Fruit fly (Drosophila melanogaster): ENCODE measurements around the gene CG42764.
A peak's percentile ranks its signal among the peaks of the same experiment; 100 is the strongest.

CG42764 gene

DNA sequence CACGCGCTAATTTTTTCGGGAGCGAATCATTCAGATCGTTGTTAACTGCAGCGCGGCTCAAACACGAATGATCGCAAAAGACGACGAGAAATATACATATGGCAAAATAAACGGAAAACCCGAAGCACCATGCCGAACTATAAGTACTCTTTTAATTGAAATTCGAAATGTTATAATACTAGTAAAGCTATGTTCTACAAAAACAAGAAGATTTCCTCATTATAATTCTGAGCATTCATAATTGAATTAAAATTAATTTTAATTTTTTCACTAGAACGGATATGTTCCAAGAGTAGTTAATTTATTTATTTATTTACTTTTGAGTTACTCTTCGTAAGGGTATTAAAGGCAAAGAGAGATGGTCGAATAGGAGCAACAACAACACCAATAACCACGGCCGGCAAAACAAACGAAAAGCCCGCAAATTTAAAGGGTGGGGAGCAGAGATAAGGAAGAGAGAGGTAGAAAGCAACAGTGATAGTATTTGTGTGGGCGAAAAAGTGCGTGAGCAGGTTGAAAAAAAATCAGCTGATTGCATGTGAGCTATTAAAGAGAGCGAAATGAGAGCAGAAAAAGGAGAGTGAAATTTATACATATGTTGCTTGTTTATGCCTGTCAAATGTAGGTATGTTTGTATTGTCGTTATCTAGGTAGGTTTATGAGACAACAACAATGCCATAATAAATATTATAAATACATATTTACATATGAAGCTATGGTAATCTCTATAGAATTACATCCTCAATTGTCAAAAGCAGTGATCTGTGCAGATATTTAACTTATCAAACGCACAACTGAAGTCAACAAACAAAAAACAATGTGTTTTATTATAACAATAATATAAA, 27.8 kb upstream of the CG42764 start:
- TF ChIP-seq CTCF (optimal IDR thresholded peaks at IDR 0.05) = no peak
- TF ChIP-seq CG8478 (optimal IDR thresholded peaks at IDR 0.05) = no peak

dm6 chr3L:20491525-20492132, 25.8 kb upstream of the CG42764 start, which contains the start of gene ND-39:
Gene ND-39, plus strand, starts transcription at chr3L:20492082.
- TF ChIP-seq CG8478 (optimal IDR thresholded peaks at IDR 0.05) = no peak
- no peak for TF ChIP-seq CTCF (optimal IDR thresholded peaks at IDR 0.05)

DNA sequence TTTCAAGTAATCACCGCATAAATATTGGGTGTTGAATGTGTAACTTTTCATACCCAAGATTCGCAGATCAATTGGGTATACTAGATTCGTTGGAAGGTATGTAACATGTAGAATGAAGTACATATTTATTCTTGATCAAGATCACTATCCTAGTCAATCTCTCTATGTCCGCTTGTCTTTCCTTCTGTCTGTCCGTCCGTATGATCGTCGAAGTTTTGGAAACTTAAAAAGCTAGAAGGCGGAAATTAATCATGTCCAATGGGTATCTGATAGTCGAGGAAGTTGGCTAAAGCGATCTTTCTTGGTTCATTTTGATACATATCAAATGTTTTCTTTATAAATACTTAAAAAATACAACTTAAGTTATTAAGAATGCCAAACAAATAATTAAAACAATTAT, 21.8 kb upstream of the CG42764 start:
- TF ChIP-seq CG8478 (optimal IDR thresholded peaks at IDR 0.05) (no peak), CTCF (optimal IDR thresholded peaks at IDR 0.05) (no peak)

DNA sequence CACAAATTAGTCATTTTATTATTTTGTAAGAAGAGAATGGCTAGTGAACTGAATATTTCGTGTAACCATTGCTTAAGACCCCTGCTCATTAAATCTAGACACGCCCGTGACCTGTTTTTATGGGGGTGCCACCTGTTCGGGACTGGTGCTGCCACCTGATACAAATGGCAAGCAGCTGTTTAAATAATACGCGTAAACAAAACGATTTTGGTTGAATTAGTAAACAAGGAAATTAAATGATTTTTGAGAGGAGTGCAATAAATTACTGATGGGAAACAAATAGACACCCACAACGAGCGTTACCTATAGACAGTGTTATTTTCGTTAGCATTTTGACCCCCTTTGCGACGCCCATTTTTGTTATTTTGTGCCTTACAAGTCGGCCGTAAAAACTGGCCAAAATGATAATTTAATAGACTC, 9.0 kb upstream of the CG42764 start:
- TF ChIP-seq CG8478 (optimal IDR thresholded peaks at IDR 0.05) (no peak), CTCF (optimal IDR thresholded peaks at IDR 0.05) (no peak)

DNA sequence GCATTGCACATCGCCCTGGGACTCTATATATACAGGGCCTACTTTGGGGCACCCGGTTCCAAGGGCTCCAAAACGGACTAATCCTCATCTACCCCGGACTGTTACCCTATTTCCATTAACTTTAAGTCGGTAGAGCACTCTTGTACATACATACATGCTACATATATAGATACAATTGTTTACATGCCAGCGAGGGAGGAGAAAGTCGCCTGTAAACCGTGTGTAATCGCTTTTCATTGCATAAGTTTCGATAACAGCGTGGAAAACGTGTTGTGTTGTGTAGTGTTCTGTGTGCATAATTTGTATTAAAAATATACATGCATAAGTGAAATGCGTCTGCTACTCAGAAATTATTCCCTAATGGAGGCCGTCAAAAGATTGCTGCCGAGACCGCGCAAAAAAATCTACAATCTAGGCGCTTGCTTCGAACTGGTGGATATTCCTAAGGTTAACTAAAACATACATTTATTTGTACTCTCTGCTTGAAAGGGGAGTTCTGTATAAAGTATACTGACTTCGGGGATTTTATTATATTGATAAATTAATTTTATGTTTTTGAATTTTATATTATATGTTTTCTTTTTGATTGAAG, 8.5 kb upstream of the CG42764 start, which contains the start of gene isoQC:
Gene isoQC (plus strand): TSS at position 270 of the 592 bp plus-strand sequence.
- TF ChIP-seq CG8478 (optimal IDR thresholded peaks at IDR 0.05) = no peak
- TF ChIP-seq CTCF (optimal IDR thresholded peaks at IDR 0.05) = no peak

- TF ChIP-seq CG8478 (optimal IDR thresholded peaks at IDR 0.05) = no peak
- TF ChIP-seq CTCF (optimal IDR thresholded peaks at IDR 0.05) = no peak
These were observed 7.4 kb upstream of the CG42764 start, which contains the start of the genes CG32428 and CG5969 for dm6 chr3L:20473021-20473799. Gene CG32428, minus strand, starts transcription at chr3L:20473723. Gene CG5969, plus strand, starts transcription at chr3L:20473783.

- no peak for TF ChIP-seq CG8478 (optimal IDR thresholded peaks at IDR 0.05)
- TF ChIP-seq CTCF (optimal IDR thresholded peaks at IDR 0.05) = no peak
These were observed 6.8 kb upstream of the CG42764 start for dm6 chr3L:20472607-20473006.

dm6 chr3L:20471499-20472313, 5.9 kb upstream of the CG42764 start:
- TF ChIP-seq CG8478 (optimal IDR thresholded peaks at IDR 0.05) (no peak), CTCF (optimal IDR thresholded peaks at IDR 0.05) (no peak)

DNA sequence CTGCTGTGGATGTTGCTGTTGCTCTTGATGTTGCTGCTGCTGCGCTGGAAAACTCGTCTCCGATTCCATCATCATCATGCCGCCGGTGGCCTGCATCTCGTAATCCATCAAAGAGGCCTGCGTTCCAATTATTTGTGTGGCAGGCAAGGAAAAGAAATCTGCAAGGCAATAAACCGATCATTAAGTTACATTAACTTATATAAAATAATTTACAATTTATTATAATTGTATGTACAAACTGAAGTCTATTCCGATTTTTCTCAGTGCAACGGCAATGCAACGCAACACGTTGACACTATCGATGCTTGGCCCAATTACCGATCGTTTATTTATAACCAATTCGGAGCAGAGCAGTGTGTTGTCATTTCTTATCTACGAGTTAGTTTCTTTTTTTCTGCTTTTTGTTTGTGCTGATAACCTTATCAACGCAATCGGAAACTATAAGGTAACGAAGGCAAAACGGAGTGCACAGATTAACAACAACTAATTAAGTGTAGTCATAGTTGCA, 5.2 kb upstream of the CG42764 start:
- TF ChIP-seq CG8478 (optimal IDR thresholded peaks at IDR 0.05) (no peak), CTCF (optimal IDR thresholded peaks at IDR 0.05) (no peak)

DNA sequence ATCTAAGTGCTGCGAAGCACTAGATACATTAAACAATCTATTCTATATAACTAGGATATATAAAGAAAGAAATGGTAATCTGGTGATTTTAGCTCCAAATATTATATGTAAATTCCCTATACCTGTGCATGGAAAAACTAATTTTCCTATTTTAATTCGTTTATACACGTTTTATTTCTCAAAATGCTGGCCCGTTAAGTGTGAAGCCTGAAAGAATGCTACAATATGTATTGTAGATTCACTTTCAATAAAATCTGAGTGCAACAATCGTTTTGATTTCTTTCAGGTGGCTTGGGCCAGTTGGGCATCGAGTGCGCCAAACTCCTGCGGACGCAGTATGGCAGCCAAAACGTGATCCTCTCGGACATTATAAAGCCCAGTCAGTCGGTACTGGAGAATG, 1.6 kb upstream of the CG42764 start:
- TF ChIP-seq CG8478 (optimal IDR thresholded peaks at IDR 0.05) (no peak), CTCF (optimal IDR thresholded peaks at IDR 0.05) (no peak)

dm6 chr3L:20466599-20466998, 758 bp upstream of the CG42764 start, which contains the start of gene Tdh:
Gene Tdh, plus strand, starts transcription at chr3L:20466944.
- no peak for TF ChIP-seq CTCF (optimal IDR thresholded peaks at IDR 0.05)
- no peak for TF ChIP-seq CG8478 (optimal IDR thresholded peaks at IDR 0.05)

DNA sequence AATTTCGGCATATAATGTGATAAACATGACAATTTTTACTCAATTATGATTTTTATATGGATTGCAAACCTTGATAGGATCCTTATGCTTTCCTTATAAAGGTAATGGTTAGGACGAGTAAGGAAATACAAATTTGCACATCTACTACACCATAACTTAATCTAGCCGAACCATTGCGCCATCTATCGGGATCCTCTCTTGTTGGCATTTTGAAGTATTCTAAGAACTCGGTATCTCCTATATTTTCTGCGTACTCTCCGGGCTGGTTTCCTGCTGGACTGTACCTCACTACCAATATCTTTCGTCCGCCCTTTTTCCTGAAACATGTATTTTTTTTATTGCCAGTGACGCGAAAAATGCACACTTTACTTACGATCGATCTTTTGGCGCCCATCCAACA, 1.2 kb downstream of the CG42764 start, which contains the start of gene atk:
Gene atk (minus strand): TSS at position 186 of the 400 bp plus-strand sequence.
- peak; percentile 59 to 60 for TF ChIP-seq CTCF (optimal IDR thresholded peaks at IDR 0.05)
- no peak for TF ChIP-seq CG8478 (optimal IDR thresholded peaks at IDR 0.05)

DNA sequence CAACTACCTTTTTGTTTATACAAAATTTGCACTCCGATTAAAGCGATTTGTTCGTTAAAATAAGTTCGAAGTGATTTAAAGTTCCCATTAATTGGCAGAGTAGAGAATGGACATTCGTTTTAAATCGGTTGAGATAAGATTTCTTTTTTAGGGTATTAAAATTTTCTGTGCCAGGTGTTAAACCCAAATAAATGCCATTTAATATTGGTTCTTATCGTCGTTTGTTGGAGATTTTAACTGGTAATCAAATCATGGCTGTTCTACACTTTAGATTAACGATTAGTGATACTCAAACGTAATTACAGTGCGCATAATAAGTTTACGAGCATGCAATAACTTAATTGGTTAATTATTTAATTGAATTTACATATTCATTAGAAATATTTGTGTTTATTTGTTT, 3.5 kb downstream of the CG42764 start:
- TF ChIP-seq CTCF (optimal IDR thresholded peaks at IDR 0.05) (no peak), CG8478 (optimal IDR thresholded peaks at IDR 0.05) (no peak)

- no peak for TF ChIP-seq CG8478 (optimal IDR thresholded peaks at IDR 0.05)
- TF ChIP-seq CTCF (optimal IDR thresholded peaks at IDR 0.05) = no peak
These were observed 5.5 kb downstream of the CG42764 start, which contains the start of gene mag for dm6 chr3L:20460383-20460782. Gene mag, plus strand, starts transcription at chr3L:20460683.

Measured in S2 (cell line).